Worm (Caenorhabditis elegans) whole organism, late embryonic: ENCODE data around the gene rpn-6.2.

Source experiments
- C38D4.7 ChIP-seq: fragments of 200-800 bp; sonication (Bioruptor generic); optimal IDR thresholded peaks from 2 replicates; lab custom pipeline; 2018; ENCODE audit warnings: mild to moderate bottlenecking, missing genetic modification characterization, moderate library complexity, missing compliant biosample characterization
- ama-1 ChIP-seq: fragments of 150-350 bp; optimal IDR thresholded peaks from 2 replicates; lab custom pipeline; 2014
- ceh-30 ChIP-seq: fragments of 150-350 bp; optimal IDR thresholded peaks from 2 replicates; lab custom pipeline; 2014; ENCODE audit warnings: missing biosample characterization, missing genetic modification characterization
- che-1 ChIP-seq: sonication (generic microtip); optimal IDR thresholded peaks from 2 replicates; lab custom pipeline; 2016; ENCODE audit warnings: mild to moderate bottlenecking, missing genetic modification characterization, missing compliant biosample characterization
- dmd-4 ChIP-seq: sonication (generic microtip); optimal IDR thresholded peaks from 2 replicates; lab custom pipeline; 2016; ENCODE audit warnings: borderline replicate concordance, missing genetic modification characterization, missing compliant biosample characterization
- hlh-6 ChIP-seq: sonication (generic microtip); optimal IDR thresholded peaks from 2 replicates; lab custom pipeline; 2016; ENCODE audit warnings: missing genotype, missing genetic modification characterization, missing compliant biosample characterization
- madf-2 ChIP-seq: sonication (generic microtip); optimal IDR thresholded peaks from 2 replicates; lab custom pipeline; 2017; ENCODE audit warnings: missing genetic modification characterization, missing compliant biosample characterization
- unc-3 ChIP-seq, 2 experiments: fragments of 200-800 bp in 1 of 2; sonication (Bioruptor generic) in 1 of 2; sonication (generic microtip) in 1 of 2; conservative IDR thresholded peaks in 1 of 2; optimal IDR thresholded peaks in 1 of 2; 2 replicates each; pipeline versions ENCODE4 v1.3.6 to Lab custom; 2016 to 2022; ENCODE audit warnings: missing compliant biosample characterization in 2 of 2, missing genetic modification characterization in 2 of 2, missing genetic modification reagents in 1 of 2
- unc-55 ChIP-seq: sonication (generic microtip); optimal IDR thresholded peaks from 2 replicates; lab custom pipeline; 2017; ENCODE audit warnings: missing biosample characterization, missing genetic modification reagents, missing genetic modification characterization

ce11 chrIII:9023601-9024000 lies 21.8 kb upstream of the rpn-6.2 start:
- no peak for TF ChIP-seq che-1 (tag; lab: Kevin White, UChicago)
- TF ChIP-seq ama-1, result no peak
- no peak for TF ChIP-seq dmd-4 (tag; lab: Kevin White, UChicago)
- no peak for TF ChIP-seq unc-55 (GFP tag; lab: Kevin White, UChicago)
- TF ChIP-seq C38D4.7 (GFP tag; lab: Kevin White, UChicago), result no peak
- TF ChIP-seq ceh-30 (tag; lab: Kevin White, UChicago), result no peak
- TF ChIP-seq unc-3 (GFP tag; conservative IDR thresholded peaks at IDR 0.05; lab: Robert Waterston, UW), result no peak
- TF ChIP-seq unc-3 (tag; optimal IDR thresholded peaks at IDR 0.05; lab: Kevin White, UChicago), result no peak
- TF ChIP-seq madf-2, result no peak
- TF ChIP-seq hlh-6, result no peak
